Fruit fly (Drosophila melanogaster): ENCODE results near the gene CG31251.

CG31251 gene

dm6 chr3R:17680639-17681302 is 3.9 kb downstream of the CG31251 start (continued):
- TF ChIP-seq CG7556 (GFP tag; optimal IDR thresholded peaks at IDR 0.05), result peak; percentile 80
- TF ChIP-seq ewg (GFP tag; optimal IDR thresholded peaks at IDR 0.05), result peak; percentile 16
- TF ChIP-seq so (GFP tag; IDR thresholded peaks at IDR 0.05), result 0 out of 3 replicates have a peak, but pooled peaks have one; percentile 19
- peak; percentile 39 for TF ChIP-seq CG18619 (GFP tag; optimal IDR thresholded peaks at IDR 0.05)
- TF ChIP-seq CG30403 (GFP tag; optimal IDR thresholded peaks at IDR 0.05), result peak; percentile 74
- peak; percentile 52 for TF ChIP-seq CG5180 (GFP tag; optimal IDR thresholded peaks at IDR 0.05)
- peak; percentile 43 for TF ChIP-seq CG12659 (GFP tag; optimal IDR thresholded peaks at IDR 0.05)
- TF ChIP-seq CG16815 (GFP tag; optimal IDR thresholded peaks at IDR 0.05), result peak; percentile 32
- TF ChIP-seq yki (optimal IDR thresholded peaks at IDR 0.05), result no peak
- TF ChIP-seq bbx (GFP tag; IDR thresholded peaks at IDR 0.05; ENCODE audit: partially characterized antibody), result no peak
- no peak for TF ChIP-seq Mrtf (GFP tag; IDR thresholded peaks at IDR 0.05)
- TF ChIP-seq sc (optimal IDR thresholded peaks at IDR 0.05), result no peak
- peak; percentile 31 for TF ChIP-seq sc (GFP tag; optimal IDR thresholded peaks at IDR 0.05)
- TF ChIP-seq CG34422 (GFP tag; IDR thresholded peaks at IDR 0.05), result no peak; the same call in 2 of the 3 replicates
- no peak for TF ChIP-seq gsb (GFP tag; IDR thresholded peaks at IDR 0.05)
- peak; percentile 3 for TF ChIP-seq CG9609 (GFP tag; optimal IDR thresholded peaks at IDR 0.05)
- peak; percentile 6 for TF ChIP-seq CG30020 (tag; optimal IDR thresholded peaks at IDR 0.05)
- TF ChIP-seq CG10979 (tag; optimal IDR thresholded peaks at IDR 0.05), result peak; percentile 76
- TF ChIP-seq CG12104 (GFP tag; optimal IDR thresholded peaks at IDR 0.05), result peak; percentile 13
- TF ChIP-seq CG11723 (GFP tag; optimal IDR thresholded peaks at IDR 0.05), result peak; percentile 30
- 0 out of 2 replicates have a peak, but pooled peaks have one; percentile 10 for TF ChIP-seq CG9932 (GFP tag; IDR thresholded peaks at IDR 0.05)
- TF ChIP-seq CG12219 (GFP tag; optimal IDR thresholded peaks at IDR 0.05), result peak; percentile 6
- no peak for TF ChIP-seq nerfin-2 (GFP tag; IDR thresholded peaks at IDR 0.05; ENCODE audit: partially characterized antibody)
- TF ChIP-seq CG9437 (GFP tag; optimal IDR thresholded peaks at IDR 0.05), result peak; percentile 61
- no peak for TF ChIP-seq Oaz (GFP tag; IDR thresholded peaks at IDR 0.05)
- TF ChIP-seq zf30C (GFP tag; optimal IDR thresholded peaks at IDR 0.05), result no peak
- TF ChIP-seq zen (tag; optimal IDR thresholded peaks at IDR 0.05), result peak; percentile 54
- 0 out of 3 replicates have a peak, but pooled peaks have one; percentile 43 for TF ChIP-seq dysf (GFP tag; IDR thresholded peaks at IDR 0.05)
- no peak for TF ChIP-seq grn (GFP tag; optimal IDR thresholded peaks at IDR 0.05)
- no peak for TF ChIP-seq Ptx1 (GFP tag; IDR thresholded peaks at IDR 0.05)
- peak; percentile 32 for TF ChIP-seq CG3281 (GFP tag; optimal IDR thresholded peaks at IDR 0.05)
- TF ChIP-seq zfh2 (GFP tag; optimal IDR thresholded peaks at IDR 0.05), result peak; percentile 30
- peak; percentile 40 for TF ChIP-seq lilli (GFP tag; optimal IDR thresholded peaks at IDR 0.05)
- peak; percentile 63 for TF ChIP-seq Ssrp (tag; optimal IDR thresholded peaks at IDR 0.05)
- TF ChIP-seq dpn (GFP tag; optimal IDR thresholded peaks at IDR 0.05), result peak in 1 of 2 experiments; percentile 29
- peak; percentile 40 for TF ChIP-seq Bteb2 (GFP tag; optimal IDR thresholded peaks at IDR 0.05)
- no peak for TF ChIP-seq nau (GFP tag; optimal IDR thresholded peaks at IDR 0.05)
- peak; percentile 70 for TF ChIP-seq CG2678 (tag; optimal IDR thresholded peaks at IDR 0.05)
- peak; percentile 38 for TF ChIP-seq CG12942 (GFP tag; optimal IDR thresholded peaks at IDR 0.05)
- TF ChIP-seq slbo (GFP tag; IDR thresholded peaks at IDR 0.05), result no peak
- TF ChIP-seq tin (GFP tag; optimal IDR thresholded peaks at IDR 0.05), result peak; percentile 13
- no peak for TF ChIP-seq CG6272 (GFP tag; IDR thresholded peaks at IDR 0.05)
- TF ChIP-seq CG11695 (GFP tag; IDR thresholded peaks at IDR 0.05), result 0 out of 3 replicates have a peak, but pooled peaks have one; percentile 44
- peak; percentile 72 for TF ChIP-seq CG4424 (GFP tag; optimal IDR thresholded peaks at IDR 0.05)
- TF ChIP-seq CG9817 (tag; optimal IDR thresholded peaks at IDR 0.05), result no peak
